Worm (Caenorhabditis elegans) whole organism, young adult: Measurements from ENCODE around the gene lipl-2.

ENCODE experiments used
- B0261.1 ChIP-seq: sonication (generic microtip); optimal IDR thresholded peaks from 2 replicates; lab custom pipeline; 2016; ENCODE audit warnings: mild to moderate bottlenecking, missing genetic modification characterization, moderate library complexity, missing compliant biosample characterization
- F10E7.11 ChIP-seq: sonication (generic microtip); optimal IDR thresholded peaks from 2 replicates; lab custom pipeline; 2017; ENCODE audit warnings: mild to moderate bottlenecking, missing genetic modification characterization, moderate library complexity, missing compliant biosample characterization
- F23B12.7 ChIP-seq: sonication (generic microtip); optimal IDR thresholded peaks from 2 replicates; lab custom pipeline; 2017; ENCODE audit warnings: missing genetic modification characterization, mild to moderate bottlenecking, missing compliant biosample characterization, antibody characterized with exemption, moderate library complexity; ENCODE audit not compliant: insufficient read depth
- F57C9.4 ChIP-seq: sonication (generic microtip); optimal IDR thresholded peaks from 2 replicates; lab custom pipeline; 2017; ENCODE audit warnings: mild to moderate bottlenecking, missing genetic modification characterization, missing compliant biosample characterization
- K11D2.4 ChIP-seq: fragments of 200-800 bp; sonication (Bioruptor generic); IDR thresholded peaks from 2 replicates; pipeline ENCODE4 v1.3.6; 2022; ENCODE audit warnings: missing genetic modification reagents, missing genetic modification characterization, missing compliant biosample characterization
- Y53G8AR.9 ChIP-seq: fragments of 200-800 bp; sonication (Bioruptor generic); conservative IDR thresholded peaks from 2 replicates; pipeline ENCODE4 v1.3.6; 2022; ENCODE audit warnings: missing genetic modification reagents, missing genetic modification characterization, missing compliant biosample characterization
- Y67H2A.10 ChIP-seq: fragments of 200-800 bp; sonication (Bioruptor generic); conservative IDR thresholded peaks from 2 replicates; pipeline ENCODE4 v1.3.6; 2022; ENCODE audit warnings: missing genetic modification reagents, missing genetic modification characterization, missing compliant biosample characterization
- Y95B8A.8 ChIP-seq: fragments of 200-800 bp; sonication (Bioruptor generic); IDR thresholded peaks from 2 replicates; pipeline ENCODE4 v1.3.6; 2022; ENCODE audit warnings: missing genetic modification reagents, missing genetic modification characterization, missing compliant biosample characterization
- ZK185.1 ChIP-seq: sonication (generic microtip); optimal IDR thresholded peaks from 2 replicates; lab custom pipeline; 2016; ENCODE audit warnings: mild to moderate bottlenecking, missing genetic modification characterization, missing compliant biosample characterization; ENCODE audit not compliant: poor library complexity, severe bottlenecking
- akir-1 ChIP-seq: fragments of 200-800 bp; sonication (Bioruptor generic); optimal IDR thresholded peaks from 2 replicates; lab custom pipeline; 2018; ENCODE audit warnings: mild to moderate bottlenecking, missing genetic modification characterization, moderate library complexity, missing compliant biosample characterization
- athp-1 ChIP-seq: sonication (generic microtip); optimal IDR thresholded peaks from 2 replicates; lab custom pipeline; 2017; ENCODE audit warnings: mild to moderate bottlenecking, missing genetic modification characterization, missing compliant biosample characterization
- attf-3 ChIP-seq: fragments of 200-800 bp; sonication (Bioruptor generic); conservative IDR thresholded peaks from 2 replicates; pipeline ENCODE4 v1.3.6; 2022; ENCODE audit warnings: missing genetic modification reagents, missing genetic modification characterization, missing compliant biosample characterization
- bed-1 ChIP-seq: fragments of 200-800 bp; sonication (Bioruptor generic); IDR thresholded peaks from 2 replicates; pipeline ENCODE4 v1.3.6; 2022; ENCODE audit warnings: missing genetic modification reagents, missing genetic modification characterization, missing compliant biosample characterization
- ceh-27 ChIP-seq: fragments of 200-800 bp; sonication (Bioruptor generic); optimal IDR thresholded peaks from 2 replicates; lab custom pipeline; 2018; ENCODE audit warnings: mild to moderate bottlenecking, missing genetic modification characterization, moderate library complexity, missing compliant biosample characterization
- ceh-58 ChIP-seq: fragments of 200-800 bp; sonication (Bioruptor generic); IDR thresholded peaks from 2 replicates; pipeline ENCODE4 v1.3.6; 2022; ENCODE audit warnings: missing genetic modification characterization, missing compliant biosample characterization
- ceh-91 ChIP-seq: fragments of 200-800 bp; sonication (Bioruptor generic); IDR thresholded peaks from 2 replicates; pipeline ENCODE4 v1.3.6; 2022; ENCODE audit warnings: missing genetic modification reagents, missing genetic modification characterization, missing compliant biosample characterization
- die-1 ChIP-seq: sonication (generic microtip); optimal IDR thresholded peaks from 2 replicates; lab custom pipeline; 2016; ENCODE audit warnings: missing genotype, mild to moderate bottlenecking, missing genetic modification characterization, missing compliant biosample characterization
- dox-1 ChIP-seq: fragments of 200-800 bp; sonication (Bioruptor generic); IDR thresholded peaks from 2 replicates; pipeline ENCODE4 v1.3.6; 2022; ENCODE audit warnings: missing genetic modification reagents, missing genetic modification characterization, missing compliant biosample characterization
- dpff-1 ChIP-seq: sonication (generic microtip); optimal IDR thresholded peaks from 2 replicates; lab custom pipeline; 2017; ENCODE audit warnings: mild to moderate bottlenecking, missing genetic modification characterization, missing compliant biosample characterization
- efl-1 ChIP-seq: fragments of 150-350 bp; optimal IDR thresholded peaks from 2 replicates; lab custom pipeline; 2014; ENCODE audit warnings: missing biosample characterization, missing genetic modification reagents, missing genetic modification characterization
- egrh-3 ChIP-seq: fragments of 200-800 bp; sonication (Bioruptor generic); IDR thresholded peaks from 2 replicates; pipeline ENCODE4 v1.3.6; 2022; ENCODE audit warnings: missing genetic modification reagents, missing genetic modification characterization, missing compliant biosample characterization
- ekl-4 ChIP-seq: fragments of 200-800 bp; sonication (Bioruptor generic); IDR thresholded peaks from 2 replicates; pipeline ENCODE4 v1.3.6; 2022; ENCODE audit warnings: missing genetic modification reagents, missing genetic modification characterization, missing compliant biosample characterization
- fkh-3 ChIP-seq: sonication (generic microtip); optimal IDR thresholded peaks from 2 replicates; lab custom pipeline; 2016; ENCODE audit warnings: mild to moderate bottlenecking, missing genetic modification characterization, missing compliant biosample characterization
- him-1 ChIP-seq: sonication (generic microtip); optimal IDR thresholded peaks from 2 replicates; lab custom pipeline; 2016; ENCODE audit warnings: missing genotype, missing genetic modification reagents, missing genetic modification characterization, missing compliant biosample characterization
- hsf-1 ChIP-seq: fragments of 200-800 bp; sonication (Bioruptor generic); IDR thresholded peaks from 2 replicates; pipeline ENCODE4 v1.3.6; 2022; ENCODE audit warnings: missing genetic modification reagents, missing genetic modification characterization, missing compliant biosample characterization
- lag-1 ChIP-seq: fragments of 200-800 bp; sonication (Bioruptor generic); IDR thresholded peaks from 2 replicates; pipeline ENCODE4 v1.3.6; 2022; ENCODE audit warnings: missing genetic modification reagents, missing genetic modification characterization, missing compliant biosample characterization
- let-607 ChIP-seq, 2 experiments: fragments of 200-800 bp in 1 of 2; sonication (Bioruptor generic) in 1 of 2; sonication (generic microtip) in 1 of 2; optimal IDR thresholded peaks; 2 replicates each; lab custom pipeline; 2016 to 2018; ENCODE audit warnings: mild to moderate bottlenecking in 2 of 2, missing compliant biosample characterization in 2 of 2, missing genetic modification characterization in 2 of 2, moderate library complexity in 2 of 2, missing genotype in 1 of 2
- lsl-1 ChIP-seq: fragments of 200-800 bp; sonication (Bioruptor generic); optimal IDR thresholded peaks from 2 replicates; lab custom pipeline; 2018; ENCODE audit warnings: mild to moderate bottlenecking, missing genetic modification characterization, moderate library complexity, missing compliant biosample characterization
- madf-3 ChIP-seq: fragments of 200-800 bp; sonication (Bioruptor generic); IDR thresholded peaks from 2 replicates; pipeline ENCODE4 v1.3.6; 2022; ENCODE audit warnings: missing genetic modification reagents, missing genetic modification characterization, missing compliant biosample characterization
- madf-6 ChIP-seq: fragments of 200-800 bp; sonication (Bioruptor generic); IDR thresholded peaks from 2 replicates; pipeline ENCODE4 v1.3.6; 2022; ENCODE audit warnings: missing genetic modification reagents, missing genetic modification characterization, missing compliant biosample characterization
- madf-8 ChIP-seq: fragments of 200-800 bp; sonication (Bioruptor generic); conservative IDR thresholded peaks from 2 replicates; pipeline ENCODE4 v1.3.6; 2022; ENCODE audit warnings: missing genetic modification reagents, missing genetic modification characterization, missing compliant biosample characterization
- nhr-80 ChIP-seq: sonication (generic microtip); optimal IDR thresholded peaks from 2 replicates; lab custom pipeline; 2016; ENCODE audit warnings: missing genetic modification characterization, missing compliant biosample characterization
- pbrm-1 ChIP-seq: fragments of 200-800 bp; sonication (Bioruptor generic); IDR thresholded peaks from 2 replicates; pipeline ENCODE4 v1.3.6; 2022; ENCODE audit warnings: missing genetic modification reagents, missing genetic modification characterization, missing compliant biosample characterization
- pha-4 ChIP-seq: fragments of 150-350 bp; sonication (generic microtip); optimal IDR thresholded peaks from 2 replicates; lab custom pipeline; 2014; ENCODE audit warnings: missing biosample characterization, missing genetic modification reagents, missing genetic modification characterization
- repo-1 ChIP-seq: sonication (generic microtip); optimal IDR thresholded peaks from 2 replicates; lab custom pipeline; 2017; ENCODE audit warnings: mild to moderate bottlenecking, missing genetic modification characterization, missing compliant biosample characterization
- sea-2 ChIP-seq: fragments of 200-800 bp; sonication (Bioruptor generic); IDR thresholded peaks from 2 replicates; pipeline ENCODE4 v1.3.6; 2022; ENCODE audit warnings: missing genetic modification characterization, missing compliant biosample characterization
- snpc-1.1 ChIP-seq: sonication (generic microtip); optimal IDR thresholded peaks from 2 replicates; lab custom pipeline; 2017; ENCODE audit warnings: missing genetic modification characterization, mild to moderate bottlenecking, missing compliant biosample characterization, antibody characterized with exemption, moderate library complexity, missing genotype, missing genetic modification reagents; ENCODE audit not compliant: insufficient read depth
- snpc-3.4 ChIP-seq: sonication (generic microtip); optimal IDR thresholded peaks from 2 replicates; lab custom pipeline; 2017; ENCODE audit warnings: missing genetic modification characterization, mild to moderate bottlenecking, missing compliant biosample characterization, antibody characterized with exemption, moderate library complexity, missing genotype, missing genetic modification reagents
- snpc-4 ChIP-seq, 5 experiments: fragments of 150-350 bp in 1 of 5; sonication (generic microtip) in 4 of 5; optimal IDR thresholded peaks; 2 replicates each; lab custom pipeline; 2014 to 2018; ENCODE audit warnings: missing genetic modification characterization in 5 of 5, missing biosample characterization in 3 of 5, antibody characterized with exemption in 2 of 5, mild to moderate bottlenecking in 2 of 5, missing compliant biosample characterization in 2 of 5, missing genotype in 2 of 5, moderate library complexity in 2 of 5, missing genetic modification reagents in 1 of 5
- somi-1 ChIP-seq: fragments of 200-800 bp; sonication (Bioruptor generic); optimal IDR thresholded peaks from 2 replicates; lab custom pipeline; 2018; ENCODE audit warnings: mild to moderate bottlenecking, missing genetic modification characterization, missing compliant biosample characterization
- sptf-2 ChIP-seq: fragments of 200-800 bp; sonication (Bioruptor generic); optimal IDR thresholded peaks from 2 replicates; lab custom pipeline; 2018; ENCODE audit warnings: mild to moderate bottlenecking, missing genetic modification characterization, missing compliant biosample characterization
- tbp1 ChIP-seq: fragments of 200-800 bp; sonication (Bioruptor generic); optimal IDR thresholded peaks from 2 replicates; lab custom pipeline; 2018; ENCODE audit warnings: mild to moderate bottlenecking, missing genetic modification characterization, missing compliant biosample characterization
- unc-130 ChIP-seq: sonication (generic microtip); optimal IDR thresholded peaks from 2 replicates; lab custom pipeline; 2016; ENCODE audit warnings: missing genetic modification reagents, missing genetic modification characterization, missing compliant biosample characterization
- xnd-1 ChIP-seq: sonication (generic microtip); optimal IDR thresholded peaks from 2 replicates; lab custom pipeline; 2016; ENCODE audit warnings: missing genotype, missing genetic modification reagents, missing genetic modification characterization, missing compliant biosample characterization
- zfh-2 ChIP-seq: fragments of 200-800 bp; sonication (Bioruptor generic); conservative IDR thresholded peaks from 2 replicates; pipeline ENCODE4 v1.3.6; 2022; ENCODE audit warnings: missing genetic modification reagents, missing genetic modification characterization, missing compliant biosample characterization
- zim-3 ChIP-seq: sonication (generic microtip); optimal IDR thresholded peaks from 2 replicates; lab custom pipeline; 2017; ENCODE audit warnings: mild to moderate bottlenecking, missing genetic modification characterization, moderate library complexity, missing compliant biosample characterization
- ztf-3 ChIP-seq: fragments of 200-800 bp; sonication (Bioruptor generic); optimal IDR thresholded peaks from 2 replicates; lab custom pipeline; 2018; ENCODE audit warnings: mild to moderate bottlenecking, missing genetic modification characterization, missing compliant biosample characterization

lipl-2 gene

DNA sequence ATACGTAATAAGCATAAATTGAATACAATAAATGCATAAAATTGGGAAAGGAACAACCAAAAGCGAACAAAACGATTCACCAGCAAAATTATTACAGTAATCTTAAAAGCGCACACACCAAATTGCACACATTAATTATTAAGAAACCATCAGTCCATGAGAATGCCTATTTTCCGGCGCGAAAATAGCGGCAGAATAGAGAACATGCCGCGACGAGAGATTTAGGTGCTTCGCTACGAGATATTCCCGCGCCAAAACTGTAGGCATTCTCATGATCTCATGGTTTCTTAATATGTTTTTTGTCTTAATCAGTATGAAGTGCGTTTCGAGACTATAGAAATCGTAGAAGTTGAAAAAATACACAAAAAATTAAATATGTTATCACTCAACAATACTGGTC lies 7.2 kb upstream of the lipl-2 start (continued):
- TF ChIP-seq pha-4 (tag; lab: Kevin White, UChicago) (no peak), snpc-3.4 (tag; lab: Kevin White, UChicago) (no peak), egrh-3 (GFP tag; lab: Robert Waterston, UW) (no peak), lag-1 (GFP tag; lab: Robert Waterston, UW) (no peak), F23B12.7 (no peak), ekl-4 (GFP tag; lab: Robert Waterston, UW) (no peak; the same call in 1 of the 2 replicates), sea-2 (no peak), attf-3 (GFP tag; lab: Robert Waterston, UW) (no peak), F57C9.4 (tag; lab: Kevin White, UChicago) (no peak), him-1 (no peak), madf-6 (GFP tag; lab: Robert Waterston, UW) (peak; percentile 82), xnd-1 (tag; lab: Kevin White, UChicago) (peak; percentile 49), F10E7.11 (tag; lab: Kevin White, UChicago) (no peak), efl-1 (GFP tag; lab: Kevin White, UChicago) (peak; percentile 56), Y95B8A.8 (GFP tag; lab: Robert Waterston, UW) (no peak), dpff-1 (no peak), bed-1 (GFP tag; lab: Robert Waterston, UW) (no peak), somi-1 (no peak), zfh-2 (no peak), ceh-91 (GFP tag; lab: Robert Waterston, UW) (peak; percentile 50; the same call in 1 of the 2 replicates), dox-1 (no peak), fkh-3 (tag; lab: Kevin White, UChicago) (no peak), athp-1 (tag; lab: Kevin White, UChicago) (no peak), ZK185.1 (tag; lab: Kevin White, UChicago) (no peak), nhr-80 (tag; lab: Kevin White, UChicago) (no peak), pbrm-1 (GFP tag; lab: Robert Waterston, UW) (no peak), lsl-1 (GFP tag; lab: Kevin White, UChicago) (peak; percentile 45), akir-1 (GFP tag; lab: Kevin White, UChicago) (no peak), madf-8 (GFP tag; lab: Robert Waterston, UW) (0 out of 2 replicates have a peak, but pooled peaks have one; percentile 21), sptf-2 (GFP tag; lab: Kevin White, UChicago) (no peak), B0261.1 (tag; lab: Kevin White, UChicago) (no peak)

DNA sequence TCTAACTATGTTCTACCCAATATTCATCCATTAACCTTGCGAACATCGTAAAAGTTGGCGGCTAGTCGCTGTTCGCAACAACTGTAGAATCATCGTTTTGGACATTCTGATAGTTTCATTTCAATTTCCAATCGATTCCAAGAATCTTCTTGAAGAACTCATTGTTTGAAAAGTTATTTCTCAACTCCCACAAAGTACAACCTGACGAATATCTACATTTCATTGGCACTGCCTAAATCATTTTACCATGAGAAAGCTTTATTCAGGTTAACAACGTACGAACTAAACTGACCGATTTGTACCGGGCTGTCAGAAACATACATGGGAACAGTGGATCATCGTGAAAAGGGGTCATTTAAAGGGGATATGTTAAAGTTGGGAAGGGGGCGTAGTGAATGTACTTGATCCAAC lies 4.6 kb upstream of the lipl-2 start, which contains the start of gene F46B6.6:
F46B6.6 (minus strand) TSS at position 148 of the 411 bp plus-strand sequence.
- peak; percentile 15 for TF ChIP-seq die-1 (tag; lab: Kevin White, UChicago)
- TF ChIP-seq akir-1 (GFP tag; lab: Kevin White, UChicago), result no peak
- TF ChIP-seq snpc-4 (GFP tag; optimal IDR thresholded peaks at IDR 0.05; lab: Kevin White, UChicago), result peak; percentile 33
- no peak for TF ChIP-seq snpc-4 (tag; optimal IDR thresholded peaks at IDR 0.05; lab: Kevin White, UChicago)
- peak; percentile 52 for TF ChIP-seq zim-3 (tag; lab: Kevin White, UChicago)
- TF ChIP-seq Y53G8AR.9, result 0 out of 2 replicates have a peak, but pooled peaks have one; percentile 57
- no peak for TF ChIP-seq unc-130
- TF ChIP-seq repo-1 (tag; lab: Kevin White, UChicago), result peak; percentile 92
- TF ChIP-seq Y67H2A.10 (GFP tag; lab: Robert Waterston, UW), result no peak
- peak in 1 of 2 experiments; percentile 41 for TF ChIP-seq let-607 (tag; optimal IDR thresholded peaks at IDR 0.05; lab: Kevin White, UChicago)
- peak; percentile 11 for TF ChIP-seq snpc-1.1
- TF ChIP-seq K11D2.4 (GFP tag; lab: Robert Waterston, UW), result peak; percentile 41; the same call in 1 of the 2 replicates
- peak; percentile 14 for TF ChIP-seq tbp1
- peak; percentile 68 for TF ChIP-seq hsf-1 (GFP tag; lab: Robert Waterston, UW)
- TF ChIP-seq egrh-3 (GFP tag; lab: Robert Waterston, UW), result no peak
- TF ChIP-seq lsl-1 (GFP tag; lab: Kevin White, UChicago), result peak; percentile 12
- no peak for TF ChIP-seq ceh-27
- peak; percentile 8 for TF ChIP-seq ztf-3 (GFP tag; lab: Kevin White, UChicago)
- TF ChIP-seq madf-3 (GFP tag; lab: Robert Waterston, UW), result peak; percentile 60; the same call in 1 of the 2 replicates
- no peak for TF ChIP-seq ceh-58 (GFP tag; lab: Robert Waterston, UW)
